Worm (Caenorhabditis elegans) whole organism, mixed stage, embryonic: ENCODE results near the gene cox-5A.
A peak's percentile ranks its signal among the peaks of the same experiment; 100 is the strongest.

Experiments
- M03D4.4 ChIP-seq: sonication (generic microtip); optimal IDR thresholded peaks from 2 replicates; lab custom pipeline; 2017; ENCODE audit warnings: mild to moderate bottlenecking, missing genetic modification characterization, missing compliant biosample characterization
- bed-3 ChIP-seq: fragments of 200-800 bp; sonication (Bioruptor generic); optimal IDR thresholded peaks from 3 replicates; lab custom pipeline; 2018; ENCODE audit warnings: mild to moderate bottlenecking, missing genetic modification characterization, moderate library complexity, missing compliant biosample characterization
- blmp-1 ChIP-seq: fragments of 150-350 bp; optimal IDR thresholded peaks from 2 replicates; lab custom pipeline; 2014; ENCODE audit warnings: missing biosample characterization, missing genetic modification characterization
- ceh-39 ChIP-seq: fragments of 150-350 bp; optimal IDR thresholded peaks from 2 replicates; lab custom pipeline; 2014; ENCODE audit warnings: missing biosample characterization, missing genetic modification characterization
- ceh-43 ChIP-seq: fragments of 200-800 bp; sonication (Bioruptor generic); optimal IDR thresholded peaks from 2 replicates; lab custom pipeline; 2018; ENCODE audit warnings: mild to moderate bottlenecking, missing genetic modification characterization, moderate library complexity, missing compliant biosample characterization
- ceh-83 ChIP-seq: fragments of 200-800 bp; sonication (Bioruptor generic); optimal IDR thresholded peaks from 2 replicates; lab custom pipeline; 2018; ENCODE audit warnings: mild to moderate bottlenecking, missing genetic modification characterization, missing compliant biosample characterization
- ces-1 ChIP-seq: fragments of 150-350 bp; optimal IDR thresholded peaks from 2 replicates; lab custom pipeline; 2014; ENCODE audit warnings: missing biosample characterization, missing genetic modification reagents, missing genetic modification characterization
- cnd-1 ChIP-seq: fragments of 200-800 bp; sonication (Bioruptor generic); optimal IDR thresholded peaks from 2 replicates; lab custom pipeline; 2018; ENCODE audit warnings: mild to moderate bottlenecking, missing genetic modification characterization, missing compliant biosample characterization
- drap-1 ChIP-seq: fragments of 200-800 bp; sonication (Bioruptor generic); optimal IDR thresholded peaks from 3 replicates; lab custom pipeline; 2018; ENCODE audit warnings: mild to moderate bottlenecking, missing genetic modification characterization, missing compliant biosample characterization
- elt-1 ChIP-seq: sonication (generic microtip); optimal IDR thresholded peaks from 2 replicates; lab custom pipeline; 2017; ENCODE audit warnings: missing genetic modification characterization, mild to moderate bottlenecking, missing compliant biosample characterization, antibody characterized with exemption, moderate library complexity, borderline replicate concordance; ENCODE audit not compliant: insufficient read depth
- elt-3 ChIP-seq: fragments of 150-350 bp; optimal IDR thresholded peaks from 2 replicates; lab custom pipeline; 2014; ENCODE audit warnings: missing biosample characterization, missing genetic modification characterization
- flh-1 ChIP-seq: fragments of 200-800 bp; sonication (Bioruptor generic); optimal IDR thresholded peaks from 2 replicates; lab custom pipeline; 2018; ENCODE audit warnings: mild to moderate bottlenecking, missing genetic modification characterization, moderate library complexity, missing compliant biosample characterization
- ham-2 ChIP-seq: fragments of 200-800 bp; sonication (Bioruptor generic); optimal IDR thresholded peaks from 2 replicates; lab custom pipeline; 2018; ENCODE audit warnings: mild to moderate bottlenecking, missing genetic modification characterization, missing compliant biosample characterization
- hlh-1 ChIP-seq: fragments of 150-350 bp; optimal IDR thresholded peaks from 2 replicates; lab custom pipeline; 2014; ENCODE audit warnings: missing biosample characterization, missing genetic modification reagents, missing genetic modification characterization
- lin-13 ChIP-seq: fragments of 150-350 bp; optimal IDR thresholded peaks from 2 replicates; lab custom pipeline; 2014; ENCODE audit warnings: missing biosample characterization, missing genetic modification characterization
- lin-32 ChIP-seq: fragments of 200-800 bp; sonication (Bioruptor generic); optimal IDR thresholded peaks from 2 replicates; lab custom pipeline; 2018; ENCODE audit warnings: mild to moderate bottlenecking, missing genetic modification characterization, missing compliant biosample characterization
- lsy-2 ChIP-seq: fragments of 150-350 bp; optimal IDR thresholded peaks from 2 replicates; lab custom pipeline; 2014; ENCODE audit warnings: missing biosample characterization, missing genetic modification characterization
- mab-5 ChIP-seq: fragments of 150-350 bp; optimal IDR thresholded peaks from 2 replicates; lab custom pipeline; 2014; ENCODE audit warnings: missing biosample characterization, missing genetic modification characterization
- mep-1 ChIP-seq: fragments of 150-350 bp; optimal IDR thresholded peaks from 2 replicates; lab custom pipeline; 2017; ENCODE audit warnings: missing biosample characterization, missing genetic modification reagents, missing genetic modification characterization, inconsistent platforms
- mls-2 ChIP-seq: sonication (generic microtip); optimal IDR thresholded peaks from 2 replicates; lab custom pipeline; 2016; ENCODE audit warnings: mild to moderate bottlenecking, missing genetic modification characterization, moderate library complexity, missing compliant biosample characterization
- nhr-12 ChIP-seq: fragments of 150-350 bp; optimal IDR thresholded peaks from 2 replicates; lab custom pipeline; 2014; ENCODE audit warnings: missing biosample characterization, missing genetic modification characterization
- nhr-2 ChIP-seq: fragments of 150-350 bp; optimal IDR thresholded peaks from 2 replicates; lab custom pipeline; 2014; ENCODE audit warnings: missing biosample characterization, missing genetic modification characterization
- nhr-237 ChIP-seq: fragments of 150-350 bp; optimal IDR thresholded peaks from 2 replicates; lab custom pipeline; 2014; ENCODE audit warnings: missing biosample characterization, missing genetic modification characterization
- nhr-28 ChIP-seq: fragments of 150-350 bp; optimal IDR thresholded peaks from 2 replicates; lab custom pipeline; 2014; ENCODE audit warnings: missing biosample characterization, missing genetic modification characterization
- nhr-76 ChIP-seq: sonication (generic microtip); optimal IDR thresholded peaks from 2 replicates; lab custom pipeline; 2017; ENCODE audit warnings: missing biosample characterization, missing genetic modification characterization
- pha-4 ChIP-seq: fragments of 150-350 bp; optimal IDR thresholded peaks from 2 replicates; lab custom pipeline; 2018; ENCODE audit warnings: missing biosample characterization, missing genetic modification reagents, missing genetic modification characterization
- sem-2 ChIP-seq: fragments of 200-800 bp; sonication (Bioruptor generic); optimal IDR thresholded peaks from 2 replicates; lab custom pipeline; 2018; ENCODE audit warnings: mild to moderate bottlenecking, missing genetic modification characterization, missing compliant biosample characterization
- snpc-4 ChIP-seq: fragments of 150-350 bp; optimal IDR thresholded peaks from 2 replicates; lab custom pipeline; 2014; ENCODE audit warnings: missing biosample characterization, missing genetic modification characterization
- sptf-1 ChIP-seq: sonication (generic microtip); optimal IDR thresholded peaks from 2 replicates; lab custom pipeline; 2017; ENCODE audit warnings: mild to moderate bottlenecking, missing genetic modification characterization, moderate library complexity, missing compliant biosample characterization
- tbx-8 ChIP-seq: fragments of 200-800 bp; sonication (Bioruptor generic); optimal IDR thresholded peaks from 2 replicates; lab custom pipeline; 2018; ENCODE audit warnings: mild to moderate bottlenecking, missing genetic modification characterization, moderate library complexity, missing compliant biosample characterization
- unc-120 ChIP-seq: sonication (generic microtip); optimal IDR thresholded peaks from 2 replicates; lab custom pipeline; 2017; ENCODE audit warnings: missing genetic modification characterization, missing compliant biosample characterization; ENCODE audit not compliant: poor library complexity, severe bottlenecking
- unc-39 ChIP-seq: fragments of 150-350 bp; optimal IDR thresholded peaks from 2 replicates; lab custom pipeline; 2014; ENCODE audit warnings: missing biosample characterization, missing genetic modification characterization
- unc-62 ChIP-seq: fragments of 150-350 bp; optimal IDR thresholded peaks from 2 replicates; lab custom pipeline; 2014; ENCODE audit warnings: missing biosample characterization, missing genetic modification reagents, missing genetic modification characterization
- zip-8 ChIP-seq: fragments of 150-350 bp; optimal IDR thresholded peaks from 2 replicates; lab custom pipeline; 2014; ENCODE audit warnings: missing biosample characterization, missing genetic modification characterization
- ztf-11 ChIP-seq: fragments of 150-350 bp; optimal IDR thresholded peaks from 2 replicates; lab custom pipeline; 2014; ENCODE audit warnings: missing biosample characterization, missing genetic modification characterization

The cox-5A gene

ce11 chrIII:12870060-12870696 lies 35.1 kb upstream of the cox-5A start, which contains the start of gene Y37D8A.6:
Gene Y37D8A.6, minus strand, starts transcription at chrIII:12870297.
- TF ChIP-seq unc-120 (peak; percentile 3), ces-1 (GFP tag; lab: Kevin White, UChicago) (peak; percentile 17), unc-62 (GFP tag; lab: Kevin White, UChicago) (no peak)
- TF ChIP-seq, all 35 proteins: peak for 2

- TF ChIP-seq pha-4: peak; percentile 79
- peak; percentile 85 for TF ChIP-seq M03D4.4
- TF ChIP-seq snpc-4: no peak
- TF ChIP-seq mep-1 (tag; lab: Kevin White, UChicago): peak; percentile 96
- TF ChIP-seq lsy-2 (tag; lab: Kevin White, UChicago): peak; percentile 87
- TF ChIP-seq ceh-83: peak; percentile 66
- peak; percentile 84 for TF ChIP-seq ces-1 (GFP tag; lab: Kevin White, UChicago)
- TF ChIP-seq ztf-11 (tag; lab: Kevin White, UChicago): peak; percentile 24
- no peak for TF ChIP-seq unc-62 (GFP tag; lab: Kevin White, UChicago)
- peak; percentile 85 for TF ChIP-seq sptf-1 (tag; lab: Kevin White, UChicago)
- TF ChIP-seq unc-120: peak; percentile 95
- peak; percentile 88 for TF ChIP-seq lin-13
- TF ChIP-seq nhr-237: peak; percentile 91
- TF ChIP-seq hlh-1 (tag; lab: Kevin White, UChicago): peak; percentile 63
- TF ChIP-seq bed-3 (GFP tag; lab: Kevin White, UChicago): peak; percentile 45
- no peak for TF ChIP-seq unc-39 (tag; lab: Kevin White, UChicago)
- TF ChIP-seq blmp-1 (tag; lab: Kevin White, UChicago): peak; percentile 51
- no peak for TF ChIP-seq elt-3 (tag; lab: Kevin White, UChicago)
- TF ChIP-seq nhr-76 (tag; lab: Kevin White, UChicago): no peak
- TF ChIP-seq nhr-12: peak; percentile 36
- TF ChIP-seq sem-2 (GFP tag; lab: Kevin White, UChicago): no peak
- TF ChIP-seq nhr-2 (tag; lab: Kevin White, UChicago): no peak
- peak; percentile 76 for TF ChIP-seq ceh-43 (GFP tag; lab: Kevin White, UChicago)
- TF ChIP-seq mab-5 (tag; lab: Kevin White, UChicago): no peak
- peak; percentile 84 for TF ChIP-seq mls-2 (tag; lab: Kevin White, UChicago)
- TF ChIP-seq ceh-39: peak; percentile 85
- TF ChIP-seq flh-1: no peak
- no peak for TF ChIP-seq elt-1 (tag; lab: Kevin White, UChicago)
- peak; percentile 36 for TF ChIP-seq nhr-28 (tag; lab: Kevin White, UChicago)
- TF ChIP-seq ham-2: peak; percentile 79
- TF ChIP-seq zip-8 (tag; lab: Kevin White, UChicago): no peak
- TF ChIP-seq cnd-1 (tag; lab: Kevin White, UChicago): peak; percentile 42
- no peak for TF ChIP-seq lin-32 (GFP tag; lab: Kevin White, UChicago)
- peak; percentile 54 for TF ChIP-seq drap-1 (GFP tag; lab: Kevin White, UChicago)
- TF ChIP-seq tbx-8 (GFP tag; lab: Kevin White, UChicago): peak; percentile 36
Observed at ce11 chrIII:12874606-12875066, 30.7 kb upstream of the cox-5A start, which contains the start of the genes mrg-1 and spcs-2. Gene mrg-1, minus strand, starts transcription at chrIII:12874656. Gene spcs-2, plus strand, starts transcription at chrIII:12875031.

- TF ChIP-seq ces-1 (GFP tag; lab: Kevin White, UChicago) (no peak), elt-3 (tag; lab: Kevin White, UChicago) (no peak), ceh-43 (GFP tag; lab: Kevin White, UChicago) (no peak), cnd-1 (tag; lab: Kevin White, UChicago) (no peak), snpc-4 (no peak), nhr-12 (no peak), ceh-83 (no peak), pha-4 (no peak), ztf-11 (tag; lab: Kevin White, UChicago) (no peak), nhr-2 (tag; lab: Kevin White, UChicago) (no peak), nhr-76 (tag; lab: Kevin White, UChicago) (no peak), lin-32 (GFP tag; lab: Kevin White, UChicago) (no peak), drap-1 (GFP tag; lab: Kevin White, UChicago) (no peak), unc-62 (GFP tag; lab: Kevin White, UChicago) (no peak), sptf-1 (tag; lab: Kevin White, UChicago) (no peak), lsy-2 (tag; lab: Kevin White, UChicago) (no peak), bed-3 (GFP tag; lab: Kevin White, UChicago) (no peak), ceh-39 (no peak), blmp-1 (tag; lab: Kevin White, UChicago) (no peak)
Observed at ce11 chrIII:12875653-12876052, 29.6 kb upstream of the cox-5A start.
